Fruit fly (Drosophila melanogaster) whole organism, embryonic: ENCODE measurements around the gene kek6.
A peak's percentile ranks its signal among the peaks of the same experiment; 100 is the strongest.

ENCODE experiments used
- Bgb ChIP-seq: fragments of 200-800 bp; sonication (Bioruptor generic); IDR thresholded peaks from 2 replicates; pipeline ENCODE4 v1.3.6; 2022; ENCODE audit warnings: missing biosample characterization, missing genetic modification characterization; ENCODE audit not compliant: partially characterized antibody
- CG10147 ChIP-seq: fragments of 200-800 bp; sonication (Bioruptor generic); optimal IDR thresholded peaks from 2 replicates; lab custom pipeline; 2019; ENCODE audit warnings: missing biosample characterization, mild to moderate bottlenecking, missing genetic modification characterization, moderate library complexity
- CG13287 ChIP-seq: fragments of 200-800 bp; sonication (Bioruptor generic); IDR thresholded peaks from 2 replicates; pipeline ENCODE4 v1.3.6; 2022; ENCODE audit warnings: missing biosample characterization, missing genetic modification characterization; ENCODE audit not compliant: partially characterized antibody
- CG15479 ChIP-seq: fragments of 200-800 bp; sonication (Bioruptor generic); optimal IDR thresholded peaks from 3 replicates; lab custom pipeline; 2019; ENCODE audit warnings: missing biosample characterization, mild to moderate bottlenecking, missing genetic modification characterization, moderate library complexity
- CG15514 ChIP-seq: fragments of 200-800 bp; sonication (Bioruptor generic); optimal IDR thresholded peaks from 3 replicates; lab custom pipeline; 2017; ENCODE audit warnings: missing biosample characterization, missing genetic modification characterization, mild to moderate bottlenecking, moderate library complexity, missing genetic modification reagents
- CG17385 ChIP-seq: fragments of 200-800 bp; sonication (Bioruptor generic); optimal IDR thresholded peaks from 3 replicates; lab custom pipeline; 2018; ENCODE audit warnings: missing biosample characterization, mild to moderate bottlenecking, missing genetic modification characterization
- CG17612 ChIP-seq: fragments of 200-800 bp; sonication (Bioruptor generic); IDR thresholded peaks from 2 replicates; pipeline ENCODE4 v1.3.6; 2022; ENCODE audit warnings: missing biosample characterization, missing genetic modification characterization
- CG2120 ChIP-seq: fragments of 200-800 bp; sonication (Bioruptor generic); optimal IDR thresholded peaks from 3 replicates; lab custom pipeline; 2016; ENCODE audit warnings: missing biosample characterization, missing genetic modification characterization
- CG32767 ChIP-seq: fragments of 200-800 bp; sonication (Bioruptor generic); IDR thresholded peaks from 2 replicates; pipeline ENCODE4 v1.3.6; 2022; ENCODE audit warnings: missing biosample characterization, missing genetic modification characterization
- CG34224 ChIP-seq: fragments of 200-800 bp; sonication (Bioruptor generic); IDR thresholded peaks from 3 replicates; pipeline ENCODE4 v1.3.6; 2022; ENCODE audit warnings: missing biosample characterization, missing genetic modification characterization; ENCODE audit not compliant: partially characterized antibody
- CG4282 ChIP-seq: fragments of 200-800 bp; sonication (Bioruptor generic); optimal IDR thresholded peaks from 2 replicates; lab custom pipeline; 2016; ENCODE audit warnings: missing biosample characterization, missing genetic modification characterization
- CG5180 ChIP-seq: fragments of 200-800 bp; sonication (Bioruptor generic); optimal IDR thresholded peaks from 3 replicates; lab custom pipeline; 2017; ENCODE audit warnings: missing biosample characterization, missing genetic modification characterization, mild to moderate bottlenecking, moderate library complexity, missing genetic modification reagents
- CG6254 ChIP-seq: fragments of 200-800 bp; sonication (Bioruptor generic); optimal IDR thresholded peaks from 3 replicates; lab custom pipeline; 2017; ENCODE audit warnings: mild to moderate bottlenecking, missing biosample characterization, missing genetic modification reagents, missing genetic modification characterization
- CG7271 ChIP-seq: fragments of 200-800 bp; sonication (Bioruptor generic); optimal IDR thresholded peaks from 2 replicates; lab custom pipeline; 2018; ENCODE audit warnings: missing biosample characterization, mild to moderate bottlenecking, missing genetic modification characterization, moderate library complexity
- CG8924 ChIP-seq: fragments of 200-800 bp; optimal IDR thresholded peaks from 3 replicates; lab custom pipeline; 2019; ENCODE audit warnings: missing biosample characterization, mild to moderate bottlenecking, missing genetic modification characterization, moderate library complexity
- CG9932 ChIP-seq: fragments of 200-800 bp; sonication (Bioruptor generic); IDR thresholded peaks from 2 replicates; pipeline ENCODE4 v1.3.6; 2022; ENCODE audit warnings: missing biosample characterization, missing genetic modification characterization
- Chrac-16 ChIP-seq: fragments of 200-800 bp; sonication (Bioruptor generic); optimal IDR thresholded peaks from 3 replicates; lab custom pipeline; 2016; ENCODE audit warnings: missing biosample characterization, missing genetic modification characterization
- Dad ChIP-seq: fragments of 200-800 bp; sonication (Bioruptor generic); optimal IDR thresholded peaks from 3 replicates; lab custom pipeline; 2016; ENCODE audit warnings: missing biosample characterization, missing genetic modification characterization
- Dbx ChIP-seq: fragments of 200-800 bp; sonication (Bioruptor generic); IDR thresholded peaks from 3 replicates; pipeline ENCODE4 v1.3.6; 2022; ENCODE audit warnings: missing biosample characterization, missing genetic modification characterization
- Dll ChIP-seq: fragments of 200-800 bp; sonication (Bioruptor generic); IDR thresholded peaks from 4 replicates; pipeline ENCODE4 v1.3.6; 2022; ENCODE audit warnings: missing biosample characterization, missing genetic modification characterization; ENCODE audit not compliant: partially characterized antibody
- Drgx ChIP-seq: fragments of 200-800 bp; sonication (Bioruptor generic); IDR thresholded peaks from 2 replicates; pipeline ENCODE4 v1.3.6; 2022; ENCODE audit warnings: missing biosample characterization, missing genetic modification characterization
- Fer1 ChIP-seq: fragments of 200-800 bp; sonication (Bioruptor generic); optimal IDR thresholded peaks from 2 replicates; lab custom pipeline; 2017; ENCODE audit warnings: missing biosample characterization, mild to moderate bottlenecking, missing genetic modification characterization
- H15 ChIP-seq: fragments of 200-800 bp; sonication (Bioruptor generic); IDR thresholded peaks from 3 replicates; pipeline ENCODE4 v1.3.6; 2022; ENCODE audit warnings: missing biosample characterization, missing genetic modification characterization
- Hand ChIP-seq: fragments of 200-800 bp; sonication (Bioruptor generic); optimal IDR thresholded peaks from 2 replicates; lab custom pipeline; 2017; ENCODE audit warnings: mild to moderate bottlenecking, missing biosample characterization, missing genetic modification reagents, missing genetic modification characterization
- Hey ChIP-seq: fragments of 200-800 bp; sonication (Bioruptor generic); optimal IDR thresholded peaks from 3 replicates; lab custom pipeline; 2018; ENCODE audit warnings: missing biosample characterization, mild to moderate bottlenecking, missing genetic modification characterization
- Kr ChIP-seq: fragments of 200-800 bp; sonication (Bioruptor generic); optimal IDR thresholded peaks from 2 replicates; lab custom pipeline; 2017; ENCODE audit warnings: missing biosample characterization, mild to moderate bottlenecking, missing genetic modification characterization
- Pdp1 ChIP-seq, 2 experiments: fragments of 200-800 bp; sonication (Bioruptor generic); optimal IDR thresholded peaks; 3 replicates each; lab custom pipeline; 2016; ENCODE audit warnings: missing biosample characterization in 2 of 2, missing genetic modification characterization in 2 of 2, mild to moderate bottlenecking in 1 of 2, moderate library complexity in 1 of 2
- Taf1 ChIP-seq: fragments of 200-800 bp; sonication (Bioruptor generic); IDR thresholded peaks from 2 replicates; pipeline ENCODE4 v1.3.6; 2022; ENCODE audit warnings: missing biosample characterization, missing genetic modification characterization
- chinmo ChIP-seq: fragments of 200-800 bp; sonication (Bioruptor generic); IDR thresholded peaks from 4 replicates; pipeline ENCODE4 v1.3.6; 2022; ENCODE audit warnings: missing biosample characterization, missing genetic modification characterization; ENCODE audit not compliant: partially characterized antibody
- chn ChIP-seq: fragments of 200-800 bp; sonication (Bioruptor generic); optimal IDR thresholded peaks from 2 replicates; lab custom pipeline; 2016; ENCODE audit warnings: missing biosample characterization, missing genetic modification characterization
- corto ChIP-seq: fragments of 200-800 bp; sonication (Bioruptor generic); optimal IDR thresholded peaks from 2 replicates; lab custom pipeline; 2016; ENCODE audit warnings: missing biosample characterization, mild to moderate bottlenecking, missing genetic modification characterization, moderate library complexity
- croc ChIP-seq: fragments of 200-800 bp; sonication (Bioruptor generic); conservative IDR thresholded peaks from 3 replicates; pipeline ENCODE4 v1.3.6; 2022; ENCODE audit warnings: missing biosample characterization, missing genetic modification characterization
- crol ChIP-seq: fragments of 200-800 bp; sonication (Bioruptor generic); IDR thresholded peaks from 2 replicates; pipeline ENCODE4 v1.3.6; 2022; ENCODE audit warnings: missing biosample characterization, missing genetic modification characterization
- da ChIP-seq: fragments of 200-800 bp; sonication (Bioruptor generic); optimal IDR thresholded peaks from 2 replicates; lab custom pipeline; 2016; ENCODE audit warnings: missing biosample characterization, missing genetic modification characterization
- fd64A ChIP-seq: fragments of 200-800 bp; sonication (Bioruptor generic); optimal IDR thresholded peaks from 3 replicates; lab custom pipeline; 2018; ENCODE audit warnings: missing biosample characterization, mild to moderate bottlenecking, missing genetic modification characterization
- kah ChIP-seq: fragments of 200-800 bp; sonication (Bioruptor generic); optimal IDR thresholded peaks from 2 replicates; lab custom pipeline; 2018; ENCODE audit warnings: missing biosample characterization, mild to moderate bottlenecking, missing genetic modification characterization
- lab ChIP-seq: fragments of 200-800 bp; sonication (Bioruptor generic); optimal IDR thresholded peaks from 3 replicates; lab custom pipeline; 2017; ENCODE audit warnings: missing biosample characterization, missing genetic modification characterization, mild to moderate bottlenecking, moderate library complexity, missing genetic modification reagents
- lilli ChIP-seq: fragments of 200-800 bp; sonication (Bioruptor generic); optimal IDR thresholded peaks from 3 replicates; lab custom pipeline; 2016; ENCODE audit warnings: missing biosample characterization, missing genetic modification characterization
- luna ChIP-seq: fragments of 200-800 bp; sonication (Bioruptor generic); optimal IDR thresholded peaks from 2 replicates; lab custom pipeline; 2016; ENCODE audit warnings: missing biosample characterization, missing genetic modification characterization
- sc ChIP-seq, 3 experiments: fragments of >200 bp in 2 of 3; fragments of 200-800 bp in 1 of 3; sonication (Bioruptor generic) in 1 of 3; optimal IDR thresholded peaks; 2 replicates in 2 of 3; 3 replicates in 1 of 3; lab custom pipeline; 2017; ENCODE audit warnings: mild to moderate bottlenecking in 1 of 3, missing biosample characterization in 1 of 3, missing genetic modification characterization in 1 of 3, missing genetic modification reagents in 1 of 3
- sd ChIP-seq: fragments of 200-800 bp; sonication (Bioruptor generic); optimal IDR thresholded peaks from 3 replicates; lab custom pipeline; 2018; ENCODE audit warnings: missing biosample characterization, mild to moderate bottlenecking, missing genetic modification characterization, moderate library complexity
- seq ChIP-seq: fragments of 200-800 bp; sonication (Bioruptor generic); IDR thresholded peaks from 2 replicates; pipeline ENCODE4 v1.3.6; 2022; ENCODE audit warnings: missing biosample characterization, missing genetic modification characterization
- sna ChIP-seq: fragments of 200-800 bp; sonication (Bioruptor generic); IDR thresholded peaks from 2 replicates; pipeline ENCODE4 v1.3.6; 2022; ENCODE audit warnings: missing biosample characterization, missing genetic modification characterization; ENCODE audit not compliant: partially characterized antibody
- stwl ChIP-seq: fragments of 200-800 bp; sonication (Bioruptor generic); optimal IDR thresholded peaks from 3 replicates; lab custom pipeline; 2018; ENCODE audit warnings: missing biosample characterization, mild to moderate bottlenecking, missing genetic modification characterization, moderate library complexity
- tin ChIP-seq: fragments of 200-800 bp; sonication (Bioruptor generic); optimal IDR thresholded peaks from 3 replicates; lab custom pipeline; 2016; ENCODE audit warnings: missing biosample characterization, missing genetic modification characterization
- vvl ChIP-seq: fragments of 200-800 bp; sonication (Bioruptor generic); IDR thresholded peaks from 2 replicates; pipeline ENCODE4 v1.3.6; 2022; ENCODE audit warnings: missing biosample characterization, missing genetic modification characterization
- wek ChIP-seq: fragments of 200-800 bp; sonication (Bioruptor generic); optimal IDR thresholded peaks from 3 replicates; lab custom pipeline; 2018; ENCODE audit warnings: missing biosample characterization, mild to moderate bottlenecking, missing genetic modification characterization, moderate library complexity

kek6 gene

DNA sequence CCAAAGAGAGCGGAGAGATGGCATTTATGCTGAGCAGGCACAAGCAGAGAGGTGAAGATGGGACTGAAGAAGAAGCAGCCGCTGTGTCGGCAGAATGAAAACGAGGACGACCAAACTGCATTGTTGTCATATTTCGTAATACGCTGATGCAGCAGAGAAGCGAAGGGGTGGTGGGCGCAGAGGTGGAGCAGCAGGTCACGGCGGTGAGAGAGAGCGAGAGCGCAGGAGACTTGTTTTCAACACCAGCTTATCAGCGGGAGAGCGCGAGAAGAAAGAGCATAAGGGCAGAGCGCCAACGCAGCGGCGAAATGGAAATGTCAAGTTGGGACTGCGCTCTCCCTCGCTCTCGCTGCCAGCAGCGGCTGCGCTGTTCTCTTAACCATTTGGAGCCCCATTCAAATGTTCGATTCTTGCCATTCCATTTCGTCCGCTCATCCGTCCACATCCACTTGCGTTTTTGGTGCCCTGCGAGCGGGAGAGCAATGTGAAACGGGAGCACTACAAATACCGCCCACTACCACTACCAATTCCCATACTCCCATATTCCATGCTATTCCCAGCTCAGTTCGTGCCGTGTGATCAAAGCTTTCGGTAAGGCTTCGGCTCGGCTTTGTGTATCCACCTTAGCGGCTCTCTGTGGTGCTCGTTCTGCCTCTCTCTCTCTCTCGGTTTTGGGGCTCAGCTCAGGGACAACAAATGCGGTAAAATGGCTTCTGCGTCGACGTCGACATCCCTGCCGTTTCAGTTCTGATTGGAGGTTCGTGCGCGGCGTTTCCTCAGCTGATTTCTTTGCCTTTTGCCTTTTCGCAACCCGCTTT lies 91.6 kb downstream of the kek6 start, which contains the start of gene ttk (continued):
- TF ChIP-seq vvl (GFP tag; lab: Robert Waterston, UW) (peak; percentile 35; the same call in 1 of the 2 replicates), tin (GFP tag; lab: Kevin White, UChicago) (no peak), croc (GFP tag; lab: Robert Waterston, UW) (no peak), stwl (tag; lab: Kevin White, UChicago) (no peak), luna (GFP tag; lab: Kevin White, UChicago) (no peak), crol (peak; percentile 96), Fer1 (no peak), CG9932 (GFP tag; lab: Robert Waterston, UW) (no peak), wek (GFP tag; lab: Kevin White, UChicago) (no peak), Hand (no peak), CG32767 (0 out of 2 replicates have a peak, but pooled peaks have one; percentile 9), Dll (GFP tag; lab: Robert Waterston, UW) (peak; percentile 45; the same call in 2 of the 4 replicates), CG5180 (no peak), CG4282 (GFP tag; lab: Kevin White, UChicago) (no peak), da (GFP tag; lab: Kevin White, UChicago) (no peak), corto (GFP tag; lab: Kevin White, UChicago) (peak; percentile 64), CG34224 (GFP tag; lab: Robert Waterston, UW) (peak; percentile 46; the same call in 1 of the 3 replicates), H15 (GFP tag; lab: Robert Waterston, UW) (no peak), CG15479 (peak; percentile 23), chinmo (GFP tag; lab: Robert Waterston, UW) (peak; percentile 74; the same call in 2 of the 4 replicates), Kr (GFP tag; lab: Kevin White, UChicago) (no peak), lilli (no peak), Drgx (GFP tag; lab: Robert Waterston, UW) (no peak), Hey (no peak), CG17385 (GFP tag; lab: Kevin White, UChicago) (peak; percentile 90), Dad (GFP tag; lab: Kevin White, UChicago) (peak; percentile 3), CG6254 (GFP tag; lab: Kevin White, UChicago) (peak; percentile 22), CG8924 (tag; lab: Kevin White, UChicago) (peak; percentile 6), Pdp1 (GFP tag; optimal IDR thresholded peaks at IDR 0.05; lab: Kevin White, UChicago) (peak in 1 of 2 experiments; percentile 91), CG15514 (GFP tag; lab: Kevin White, UChicago) (no peak), fd64A (GFP tag; lab: Kevin White, UChicago) (peak; percentile 13), CG2120 (GFP tag; lab: Kevin White, UChicago) (no peak), Bgb (GFP tag; lab: Robert Waterston, UW) (no peak), CG17612 (no peak), Taf1 (no peak), kah (peak; percentile 8), CG13287 (GFP tag; lab: Robert Waterston, UW) (peak; percentile 53), chn (GFP tag; lab: Kevin White, UChicago) (peak; percentile 58), sna (GFP tag; lab: Robert Waterston, UW) (peak; percentile 57; the same call in 1 of the 2 replicates), CG10147 (GFP tag; lab: Kevin White, UChicago) (no peak), sd (tag; lab: Kevin White, UChicago) (peak; percentile 81), sc (optimal IDR thresholded peaks at IDR 0.05; lab: Kevin White, UChicago) (no peak), sc (GFP tag; optimal IDR thresholded peaks at IDR 0.05; lab: Kevin White, UChicago) (no peak), Chrac-16 (no peak), seq (GFP tag; lab: Robert Waterston, UW) (peak; percentile 36; the same call in 1 of the 2 replicates), CG7271 (tag; lab: Kevin White, UChicago) (no peak), Dbx (GFP tag; lab: Robert Waterston, UW) (peak; percentile 27; the same call in 1 of the 3 replicates), lab (peak; percentile 2)
